Worm (Caenorhabditis elegans) whole organism, L3 larva: ENCODE data around the gene ccch-3.

Experiments
- R02D3.7 ChIP-seq: fragments of 150-350 bp; optimal IDR thresholded peaks from 2 replicates; lab custom pipeline; 2014; ENCODE audit warnings: missing biosample characterization, missing genetic modification characterization
- ZK546.5 ChIP-seq: sonication (generic microtip); optimal IDR thresholded peaks from 2 replicates; lab custom pipeline; 2017; ENCODE audit warnings: missing biosample characterization, missing genetic modification characterization
- aly-2 ChIP-seq: fragments of 150-350 bp; optimal IDR thresholded peaks from 2 replicates; lab custom pipeline; 2014; ENCODE audit warnings: missing biosample characterization, missing genetic modification characterization
- ama-1 ChIP-seq: fragments of 150-350 bp; optimal IDR thresholded peaks from 2 replicates; lab custom pipeline; 2018
- ceh-16 ChIP-seq: sonication (generic microtip); optimal IDR thresholded peaks from 2 replicates; lab custom pipeline; 2017; ENCODE audit warnings: missing biosample characterization, missing genetic modification characterization
- ceh-28 ChIP-seq: fragments of 150-350 bp; optimal IDR thresholded peaks from 2 replicates; lab custom pipeline; 2014; ENCODE audit warnings: missing biosample characterization, missing genetic modification reagents, missing genetic modification characterization
- ceh-82 ChIP-seq: fragments of 150-350 bp; optimal IDR thresholded peaks from 2 replicates; lab custom pipeline; 2014; ENCODE audit warnings: missing biosample characterization, missing genetic modification characterization
- ceh-9 ChIP-seq: sonication (generic microtip); optimal IDR thresholded peaks from 2 replicates; lab custom pipeline; 2018; ENCODE audit warnings: missing biosample characterization, missing genetic modification characterization
- daf-12 ChIP-seq: fragments of 150-350 bp; optimal IDR thresholded peaks from 2 replicates; lab custom pipeline; 2014; ENCODE audit warnings: missing biosample characterization, missing genetic modification reagents, missing genetic modification characterization
- egl-27 ChIP-seq: sonication (generic microtip); optimal IDR thresholded peaks from 4 replicates; lab custom pipeline; 2017; ENCODE audit warnings: missing biosample characterization, missing genetic modification reagents, missing genetic modification characterization
- egl-5 ChIP-seq: fragments of 150-350 bp; optimal IDR thresholded peaks from 2 replicates; lab custom pipeline; 2017; ENCODE audit warnings: missing biosample characterization, missing genetic modification reagents, missing genetic modification characterization, inconsistent platforms
- elt-1 ChIP-seq: fragments of 150-350 bp; optimal IDR thresholded peaks from 2 replicates; lab custom pipeline; 2014; ENCODE audit warnings: missing biosample characterization, missing genetic modification characterization
- elt-2 ChIP-seq: sonication (generic microtip); optimal IDR thresholded peaks from 2 replicates; lab custom pipeline; 2016; ENCODE audit warnings: missing genetic modification reagents, mild to moderate bottlenecking, missing genetic modification characterization, missing compliant biosample characterization
- elt-3 ChIP-seq, 3 experiments: fragments of 150-350 bp in 1 of 3; sonication (generic microtip) in 2 of 3; optimal IDR thresholded peaks; 2 replicates in 2 of 3; 4 replicates in 1 of 3; lab custom pipeline; 2014 to 2017; ENCODE audit warnings: missing biosample characterization in 3 of 3, missing genetic modification characterization in 3 of 3
- fkh-10 ChIP-seq: sonication (generic microtip); optimal IDR thresholded peaks from 2 replicates; lab custom pipeline; 2017; ENCODE audit warnings: missing biosample characterization, missing genetic modification reagents, missing genetic modification characterization
- fkh-2 ChIP-seq: fragments of 150-350 bp; optimal IDR thresholded peaks from 2 replicates; lab custom pipeline; 2014; ENCODE audit warnings: missing biosample characterization, missing genetic modification reagents, missing genetic modification characterization
- hmg-11 ChIP-seq: sonication (generic microtip); optimal IDR thresholded peaks from 2 replicates; lab custom pipeline; 2016; ENCODE audit warnings: missing genetic modification characterization, missing compliant biosample characterization
- lin-15B ChIP-seq: fragments of 150-350 bp; optimal IDR thresholded peaks from 2 replicates; lab custom pipeline; 2014; ENCODE audit warnings: missing biosample characterization, missing genetic modification characterization
- lin-39 ChIP-seq: fragments of 150-350 bp; optimal IDR thresholded peaks from 2 replicates; lab custom pipeline; 2018; ENCODE audit warnings: missing biosample characterization, missing genetic modification reagents, missing genetic modification characterization
- lsy-12 ChIP-seq: sonication (generic microtip); optimal IDR thresholded peaks from 2 replicates; lab custom pipeline; 2016; ENCODE audit warnings: mild to moderate bottlenecking, missing genetic modification characterization, missing compliant biosample characterization
- mml-1 ChIP-seq: fragments of 150-350 bp; sonication (generic microtip); optimal IDR thresholded peaks from 3 replicates; lab custom pipeline; 2014; ENCODE audit warnings: missing biosample characterization, missing genetic modification characterization
- nfya-1 ChIP-seq: sonication (generic microtip); optimal IDR thresholded peaks from 2 replicates; lab custom pipeline; 2017; ENCODE audit warnings: missing genetic modification characterization, mild to moderate bottlenecking, missing compliant biosample characterization, antibody characterized with exemption, moderate library complexity; ENCODE audit not compliant: insufficient read depth
- nhr-11 ChIP-seq: fragments of 150-350 bp; optimal IDR thresholded peaks from 2 replicates; lab custom pipeline; 2014; ENCODE audit warnings: missing biosample characterization, missing genetic modification characterization
- nhr-12 ChIP-seq: fragments of 150-350 bp; optimal IDR thresholded peaks from 2 replicates; lab custom pipeline; 2014; ENCODE audit warnings: missing biosample characterization, missing genetic modification characterization
- nhr-237 ChIP-seq: fragments of 150-350 bp; optimal IDR thresholded peaks from 2 replicates; lab custom pipeline; 2014; ENCODE audit warnings: missing biosample characterization, missing genetic modification characterization
- nhr-25 ChIP-seq: sonication (generic microtip); optimal IDR thresholded peaks from 2 replicates; lab custom pipeline; 2017; ENCODE audit warnings: missing biosample characterization, missing genetic modification characterization
- nhr-28 ChIP-seq: fragments of 150-350 bp; optimal IDR thresholded peaks from 2 replicates; lab custom pipeline; 2014; ENCODE audit warnings: missing biosample characterization, missing genetic modification characterization
- nhr-43 ChIP-seq: sonication (generic microtip); optimal IDR thresholded peaks from 2 replicates; lab custom pipeline; 2016; ENCODE audit warnings: mild to moderate bottlenecking, missing genetic modification characterization, missing compliant biosample characterization; ENCODE audit not compliant: poor library complexity, severe bottlenecking
- pha-4 ChIP-seq: fragments of 150-350 bp; optimal IDR thresholded peaks from 2 replicates; lab custom pipeline; 2014; ENCODE audit warnings: missing biosample characterization, missing genetic modification reagents, missing genetic modification characterization
- sea-2 ChIP-seq: fragments of 150-350 bp; sonication (generic microtip); optimal IDR thresholded peaks from 4 replicates; lab custom pipeline; 2014; ENCODE audit warnings: missing biosample characterization, missing genetic modification reagents, missing genetic modification characterization
- skn-1 ChIP-seq: fragments of 150-350 bp; optimal IDR thresholded peaks from 2 replicates; lab custom pipeline; 2014; ENCODE audit warnings: missing biosample characterization, missing genetic modification characterization
- snpc-4 ChIP-seq: fragments of 150-350 bp; optimal IDR thresholded peaks from 2 replicates; lab custom pipeline; 2014; ENCODE audit warnings: missing biosample characterization, missing genetic modification characterization
- tbx-2 ChIP-seq: sonication (generic microtip); optimal IDR thresholded peaks from 2 replicates; lab custom pipeline; 2016; ENCODE audit warnings: mild to moderate bottlenecking, missing genetic modification characterization, missing compliant biosample characterization
- unc-39 ChIP-seq: sonication (generic microtip); optimal IDR thresholded peaks from 4 replicates; lab custom pipeline; 2017; ENCODE audit warnings: missing biosample characterization, missing genetic modification characterization
- zag-1 ChIP-seq: fragments of 150-350 bp; optimal IDR thresholded peaks from 2 replicates; lab custom pipeline; 2014; ENCODE audit warnings: missing biosample characterization, missing genetic modification characterization
- ztf-11 ChIP-seq: fragments of 150-350 bp; optimal IDR thresholded peaks from 2 replicates; lab custom pipeline; 2014; ENCODE audit warnings: missing biosample characterization, missing genetic modification characterization
- ztf-4 ChIP-seq: fragments of 150-350 bp; optimal IDR thresholded peaks from 2 replicates; lab custom pipeline; 2014; ENCODE audit warnings: missing biosample characterization, missing genetic modification characterization

ccch-3 gene

ce11 chrV:12673745-12674144, 14.3 kb upstream of the ccch-3 start:
- TF ChIP-seq skn-1 (tag; lab: Kevin White, UChicago) (no peak), egl-27 (tag; lab: Kevin White, UChicago) (no peak), fkh-10 (GFP tag; lab: Kevin White, UChicago) (peak; percentile 81)

- TF ChIP-seq nhr-237 (no peak), ZK546.5 (tag; lab: Kevin White, UChicago) (no peak), nhr-43 (tag; lab: Kevin White, UChicago) (no peak), mml-1 (no peak), daf-12 (no peak), fkh-2 (tag; lab: Kevin White, UChicago) (no peak), lin-15B (no peak), nhr-12 (tag; lab: Kevin White, UChicago) (no peak), unc-39 (tag; lab: Kevin White, UChicago) (no peak), elt-3 (tag; optimal IDR thresholded peaks at IDR 0.05; lab: Kevin White, UChicago) (no peak), nhr-11 (no peak), lin-39 (tag; lab: Kevin White, UChicago) (no peak)
- TF ChIP-seq, all 47 proteins: peak for 0
Observed at ce11 chrV:12670607-12671006, 11.1 kb upstream of the ccch-3 start, which contains the start of gene srx-116. srx-116 (plus strand) TSS chrV:12670907.

- TF ChIP-seq skn-1 (tag; lab: Kevin White, UChicago) (no peak), fkh-2 (tag; lab: Kevin White, UChicago) (no peak), nhr-12 (tag; lab: Kevin White, UChicago) (no peak), nhr-25 (no peak), R02D3.7 (tag; lab: Kevin White, UChicago) (no peak), pha-4 (tag; lab: Kevin White, UChicago) (no peak), ztf-11 (no peak), ceh-28 (tag; lab: Kevin White, UChicago) (no peak), unc-39 (tag; lab: Kevin White, UChicago) (no peak), nhr-11 (no peak), tbx-2 (tag; lab: Kevin White, UChicago) (no peak), aly-2 (tag; lab: Kevin White, UChicago) (no peak), snpc-4 (tag; lab: Kevin White, UChicago) (no peak), ceh-16 (tag; lab: Kevin White, UChicago) (no peak), ceh-82 (tag; lab: Kevin White, UChicago) (no peak), ztf-4 (tag; lab: Kevin White, UChicago) (no peak), elt-3 (tag; optimal IDR thresholded peaks at IDR 0.05; lab: Kevin White, UChicago) (no peak), elt-1 (tag; lab: Kevin White, UChicago) (no peak), sea-2 (GFP tag; lab: Kevin White, UChicago) (no peak), nhr-28 (tag; lab: Kevin White, UChicago) (no peak)
Observed at ce11 chrV:12667926-12668325, 8.4 kb upstream of the ccch-3 start, which contains the start of gene W05B10.4. W05B10.4 (plus strand) TSS chrV:12668226.

DNA sequence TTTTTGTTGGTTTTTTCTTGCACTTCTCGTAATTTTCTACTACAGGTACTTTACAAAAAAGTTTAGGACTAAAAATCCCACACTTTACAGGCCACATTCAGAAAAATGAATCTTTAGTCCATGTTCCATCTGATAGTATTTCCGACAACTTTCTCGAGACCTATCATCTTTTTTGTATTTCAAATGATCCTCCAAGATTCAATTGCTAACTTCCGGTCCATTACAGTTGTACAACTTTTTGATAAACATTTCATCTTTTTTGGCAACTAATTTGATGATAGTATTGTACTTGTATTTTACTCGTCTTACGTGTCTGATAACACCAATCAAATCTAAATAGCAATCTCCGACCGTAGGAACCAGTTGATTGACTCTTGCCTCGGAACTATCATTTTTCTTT, 7.9 kb upstream of the ccch-3 start:
- TF ChIP-seq lin-15B (no peak), ama-1 (lab: Kevin White, UChicago) (no peak), ceh-9 (tag; lab: Kevin White, UChicago) (no peak), hmg-11 (tag; lab: Kevin White, UChicago) (no peak), mml-1 (no peak), nhr-11 (no peak), aly-2 (tag; lab: Kevin White, UChicago) (no peak), lin-39 (tag; lab: Kevin White, UChicago) (no peak), zag-1 (tag; lab: Kevin White, UChicago) (no peak), egl-5 (no peak), lsy-12 (tag; lab: Kevin White, UChicago) (no peak), ztf-4 (tag; lab: Kevin White, UChicago) (no peak), ZK546.5 (tag; lab: Kevin White, UChicago) (no peak), ceh-82 (tag; lab: Kevin White, UChicago) (no peak), elt-2 (tag; lab: Kevin White, UChicago) (no peak), snpc-4 (tag; lab: Kevin White, UChicago) (no peak), skn-1 (tag; lab: Kevin White, UChicago) (no peak), fkh-2 (tag; lab: Kevin White, UChicago) (no peak), nfya-1 (no peak), ceh-16 (tag; lab: Kevin White, UChicago) (no peak)
